Worm (Caenorhabditis elegans) whole organism, L3 larva: ENCODE results near the gene spig-7.

ENCODE experiments used
- R02D3.7 ChIP-seq: fragments of 150-350 bp; optimal IDR thresholded peaks from 2 replicates; lab custom pipeline; 2014; ENCODE audit warnings: missing biosample characterization, missing genetic modification characterization
- ZK546.5 ChIP-seq: sonication (generic microtip); optimal IDR thresholded peaks from 2 replicates; lab custom pipeline; 2017; ENCODE audit warnings: missing biosample characterization, missing genetic modification characterization
- aly-2 ChIP-seq: fragments of 150-350 bp; optimal IDR thresholded peaks from 2 replicates; lab custom pipeline; 2014; ENCODE audit warnings: missing biosample characterization, missing genetic modification characterization
- ceh-16 ChIP-seq: sonication (generic microtip); optimal IDR thresholded peaks from 2 replicates; lab custom pipeline; 2017; ENCODE audit warnings: missing biosample characterization, missing genetic modification characterization
- ceh-28 ChIP-seq: fragments of 150-350 bp; optimal IDR thresholded peaks from 2 replicates; lab custom pipeline; 2014; ENCODE audit warnings: missing biosample characterization, missing genetic modification reagents, missing genetic modification characterization
- ceh-9 ChIP-seq: sonication (generic microtip); optimal IDR thresholded peaks from 2 replicates; lab custom pipeline; 2018; ENCODE audit warnings: missing biosample characterization, missing genetic modification characterization
- egl-27 ChIP-seq: sonication (generic microtip); optimal IDR thresholded peaks from 4 replicates; lab custom pipeline; 2017; ENCODE audit warnings: missing biosample characterization, missing genetic modification reagents, missing genetic modification characterization
- egl-5 ChIP-seq: fragments of 150-350 bp; optimal IDR thresholded peaks from 2 replicates; lab custom pipeline; 2017; ENCODE audit warnings: missing biosample characterization, missing genetic modification reagents, missing genetic modification characterization, inconsistent platforms
- elt-2 ChIP-seq: sonication (generic microtip); optimal IDR thresholded peaks from 2 replicates; lab custom pipeline; 2016; ENCODE audit warnings: missing genetic modification reagents, mild to moderate bottlenecking, missing genetic modification characterization, missing compliant biosample characterization
- elt-3 ChIP-seq, 3 experiments: fragments of 150-350 bp in 1 of 3; sonication (generic microtip) in 2 of 3; optimal IDR thresholded peaks; 2 replicates in 2 of 3; 4 replicates in 1 of 3; lab custom pipeline; 2014 to 2017; ENCODE audit warnings: missing biosample characterization in 3 of 3, missing genetic modification characterization in 3 of 3
- eor-1 ChIP-seq, 2 experiments: fragments of 150-350 bp; optimal IDR thresholded peaks; 2 replicates each; lab custom pipeline; 2014 to 2018; ENCODE audit warnings: missing biosample characterization in 2 of 2, missing genetic modification characterization in 2 of 2
- hmg-11 ChIP-seq: sonication (generic microtip); optimal IDR thresholded peaks from 2 replicates; lab custom pipeline; 2016; ENCODE audit warnings: missing genetic modification characterization, missing compliant biosample characterization
- jun-1 ChIP-seq: fragments of 150-350 bp; optimal IDR thresholded peaks from 2 replicates; lab custom pipeline; 2014; ENCODE audit warnings: missing biosample characterization, missing genetic modification reagents, missing genetic modification characterization
- lin-15B ChIP-seq: fragments of 150-350 bp; optimal IDR thresholded peaks from 2 replicates; lab custom pipeline; 2014; ENCODE audit warnings: missing biosample characterization, missing genetic modification characterization
- lsy-12 ChIP-seq: sonication (generic microtip); optimal IDR thresholded peaks from 2 replicates; lab custom pipeline; 2016; ENCODE audit warnings: mild to moderate bottlenecking, missing genetic modification characterization, missing compliant biosample characterization
- mdl-1 ChIP-seq: fragments of 150-350 bp; optimal IDR thresholded peaks from 2 replicates; lab custom pipeline; 2014; ENCODE audit warnings: missing biosample characterization, missing genetic modification characterization
- mml-1 ChIP-seq: fragments of 150-350 bp; sonication (generic microtip); optimal IDR thresholded peaks from 3 replicates; lab custom pipeline; 2014; ENCODE audit warnings: missing biosample characterization, missing genetic modification characterization
- nfya-1 ChIP-seq: sonication (generic microtip); optimal IDR thresholded peaks from 2 replicates; lab custom pipeline; 2017; ENCODE audit warnings: missing genetic modification characterization, mild to moderate bottlenecking, missing compliant biosample characterization, antibody characterized with exemption, moderate library complexity; ENCODE audit not compliant: insufficient read depth
- nhr-12 ChIP-seq: fragments of 150-350 bp; optimal IDR thresholded peaks from 2 replicates; lab custom pipeline; 2014; ENCODE audit warnings: missing biosample characterization, missing genetic modification characterization
- nhr-23 ChIP-seq: fragments of 150-350 bp; optimal IDR thresholded peaks from 2 replicates; lab custom pipeline; 2014; ENCODE audit warnings: missing biosample characterization, missing genetic modification reagents, missing genetic modification characterization
- nhr-237 ChIP-seq: fragments of 150-350 bp; optimal IDR thresholded peaks from 2 replicates; lab custom pipeline; 2014; ENCODE audit warnings: missing biosample characterization, missing genetic modification characterization
- nhr-25 ChIP-seq: sonication (generic microtip); optimal IDR thresholded peaks from 2 replicates; lab custom pipeline; 2017; ENCODE audit warnings: missing biosample characterization, missing genetic modification characterization
- nhr-28 ChIP-seq: fragments of 150-350 bp; optimal IDR thresholded peaks from 2 replicates; lab custom pipeline; 2014; ENCODE audit warnings: missing biosample characterization, missing genetic modification characterization
- nhr-43 ChIP-seq: sonication (generic microtip); optimal IDR thresholded peaks from 2 replicates; lab custom pipeline; 2016; ENCODE audit warnings: mild to moderate bottlenecking, missing genetic modification characterization, missing compliant biosample characterization; ENCODE audit not compliant: poor library complexity, severe bottlenecking
- nhr-67 ChIP-seq: fragments of 150-350 bp; optimal IDR thresholded peaks from 2 replicates; lab custom pipeline; 2014; ENCODE audit warnings: missing biosample characterization, missing genetic modification characterization
- nhr-76 ChIP-seq: fragments of 150-350 bp; sonication (generic microtip); optimal IDR thresholded peaks from 5 replicates; lab custom pipeline; 2014; ENCODE audit warnings: missing biosample characterization, missing genetic modification characterization
- nhr-77 ChIP-seq: fragments of 150-350 bp; optimal IDR thresholded peaks from 2 replicates; lab custom pipeline; 2014; ENCODE audit warnings: missing biosample characterization, missing genetic modification characterization
- pqm-1 ChIP-seq: fragments of 150-350 bp; optimal IDR thresholded peaks from 2 replicates; lab custom pipeline; 2017; ENCODE audit warnings: missing biosample characterization, missing genetic modification characterization, inconsistent platforms
- skn-1 ChIP-seq: fragments of 150-350 bp; optimal IDR thresholded peaks from 2 replicates; lab custom pipeline; 2014; ENCODE audit warnings: missing biosample characterization, missing genetic modification characterization
- tbx-2 ChIP-seq: sonication (generic microtip); optimal IDR thresholded peaks from 2 replicates; lab custom pipeline; 2016; ENCODE audit warnings: mild to moderate bottlenecking, missing genetic modification characterization, missing compliant biosample characterization
- unc-39 ChIP-seq: sonication (generic microtip); optimal IDR thresholded peaks from 4 replicates; lab custom pipeline; 2017; ENCODE audit warnings: missing biosample characterization, missing genetic modification characterization
- zag-1 ChIP-seq: fragments of 150-350 bp; optimal IDR thresholded peaks from 2 replicates; lab custom pipeline; 2014; ENCODE audit warnings: missing biosample characterization, missing genetic modification characterization
- ztf-4 ChIP-seq: fragments of 150-350 bp; optimal IDR thresholded peaks from 2 replicates; lab custom pipeline; 2014; ENCODE audit warnings: missing biosample characterization, missing genetic modification characterization

Gene spig-7

ce11 chrV:1494469-1494868, at the start of gene spig-7:
spig-7 (plus strand) TSS chrV:1494769.
- no peak for TF ChIP-seq unc-39
- no peak for TF ChIP-seq nhr-67 (tag; lab: Kevin White, UChicago)
- TF ChIP-seq nhr-77 (tag; lab: Kevin White, UChicago): no peak
- TF ChIP-seq nhr-23 (tag; lab: Kevin White, UChicago): no peak
- no peak for TF ChIP-seq eor-1 (tag; optimal IDR thresholded peaks at IDR 0.05; lab: Kevin White, UChicago)
- no peak for TF ChIP-seq ceh-9 (tag; lab: Kevin White, UChicago)
- TF ChIP-seq ZK546.5 (tag; lab: Kevin White, UChicago): no peak
- TF ChIP-seq mdl-1 (tag; lab: Kevin White, UChicago): no peak
- TF ChIP-seq zag-1 (tag; lab: Kevin White, UChicago): no peak
- no peak for TF ChIP-seq jun-1
- TF ChIP-seq pqm-1 (tag; lab: Kevin White, UChicago): no peak
- no peak for TF ChIP-seq aly-2 (tag; lab: Kevin White, UChicago)
- no peak for TF ChIP-seq nhr-237 (tag; lab: Kevin White, UChicago)
- no peak for TF ChIP-seq nhr-76
- TF ChIP-seq skn-1 (tag; lab: Kevin White, UChicago): no peak
- no peak for TF ChIP-seq mml-1 (tag; lab: Kevin White, UChicago)
- TF ChIP-seq nhr-28 (tag; lab: Kevin White, UChicago): no peak

- TF ChIP-seq R02D3.7: no peak
- TF ChIP-seq nhr-43 (tag; lab: Kevin White, UChicago): no peak
- no peak for TF ChIP-seq elt-3 (tag; optimal IDR thresholded peaks at IDR 0.05; lab: Kevin White, UChicago)
Observed at ce11 chrV:1445081-1445480, 49.5 kb upstream of the spig-7 start, which contains the start of gene cnc-5. cnc-5 (plus strand) TSS chrV:1445381.

- TF ChIP-seq nhr-12: no peak
- TF ChIP-seq jun-1: no peak
- no peak for TF ChIP-seq hmg-11
- TF ChIP-seq lin-15B: no peak
- no peak for TF ChIP-seq nhr-23 (tag; lab: Kevin White, UChicago)
- TF ChIP-seq aly-2 (tag; lab: Kevin White, UChicago): no peak
- no peak for TF ChIP-seq mml-1 (tag; lab: Kevin White, UChicago)
- no peak for TF ChIP-seq ceh-9 (tag; lab: Kevin White, UChicago)
- TF ChIP-seq eor-1 (tag; optimal IDR thresholded peaks at IDR 0.05; lab: Kevin White, UChicago): no peak
- TF ChIP-seq ztf-4 (tag; lab: Kevin White, UChicago): no peak
- no peak for TF ChIP-seq nhr-76
- no peak for TF ChIP-seq nfya-1
- no peak for TF ChIP-seq lsy-12 (tag; lab: Kevin White, UChicago)
- no peak for TF ChIP-seq nhr-67 (tag; lab: Kevin White, UChicago)
- TF ChIP-seq elt-2: no peak
- TF ChIP-seq egl-27 (tag; lab: Kevin White, UChicago): no peak
- TF ChIP-seq elt-3 (tag; optimal IDR thresholded peaks at IDR 0.05; lab: Kevin White, UChicago): no peak
- TF ChIP-seq ceh-16: no peak
- no peak for TF ChIP-seq egl-5 (tag; lab: Kevin White, UChicago)
Observed at ce11 chrV:1447079-1447478, 47.5 kb upstream of the spig-7 start, which contains the start of gene cnc-4. cnc-4 (plus strand) TSS chrV:1447195.

- TF ChIP-seq pqm-1 (tag; lab: Kevin White, UChicago): no peak
- peak; percentile 41 for TF ChIP-seq nhr-25 (tag; lab: Kevin White, UChicago)
Observed at ce11 chrV:1447724-1448123, 46.8 kb upstream of the spig-7 start, which contains the start of gene cnc-3. cnc-3 (plus strand) TSS chrV:1448004.

- TF ChIP-seq ceh-9 (tag; lab: Kevin White, UChicago) (no peak), nhr-76 (no peak), ceh-28 (tag; lab: Kevin White, UChicago) (no peak), tbx-2 (tag; lab: Kevin White, UChicago) (no peak), skn-1 (tag; lab: Kevin White, UChicago) (no peak), ztf-4 (tag; lab: Kevin White, UChicago) (no peak), lin-15B (no peak), nhr-43 (tag; lab: Kevin White, UChicago) (no peak)
Observed at ce11 chrV:1450160-1450559, 44.4 kb upstream of the spig-7 start, which contains the start of gene cnc-2. cnc-2 (minus strand) TSS chrV:1450183.
